Worm (Caenorhabditis elegans): Measurements from ENCODE around the gene bgal-2.

bgal-2 gene

ce11 chrX:6788965-6789573 lies 4.9 kb downstream of the bgal-2 start, which contains the start of gene sgca-1:
sgca-1 (minus strand) TSS chrX:6789548.
- TF ChIP-seq gmeb-1 (tag; optimal IDR thresholded peaks at IDR 0.05): peak; percentile 53
- no peak for TF ChIP-seq nhr-25 (tag; optimal IDR thresholded peaks at IDR 0.05)
- TF ChIP-seq unc-62 (GFP tag; optimal IDR thresholded peaks at IDR 0.05): no peak
- TF ChIP-seq nhr-11 (tag; optimal IDR thresholded peaks at IDR 0.05): no peak
- no peak for TF ChIP-seq aly-2 (tag; optimal IDR thresholded peaks at IDR 0.05)
- no peak for TF ChIP-seq ztf-11 (tag; optimal IDR thresholded peaks at IDR 0.05)
- TF ChIP-seq nhr-129 (tag; optimal IDR thresholded peaks at IDR 0.05): no peak
- no peak for TF ChIP-seq R02D3.7 (tag; optimal IDR thresholded peaks at IDR 0.05)
- TF ChIP-seq lsy-2 (tag; optimal IDR thresholded peaks at IDR 0.05): no peak
- no peak for TF ChIP-seq unc-39 (tag; optimal IDR thresholded peaks at IDR 0.05)
- TF ChIP-seq alr-1 (tag; optimal IDR thresholded peaks at IDR 0.05): no peak
- TF ChIP-seq peb-1 (tag; optimal IDR thresholded peaks at IDR 0.05): no peak
- TF ChIP-seq nhr-12 (tag; optimal IDR thresholded peaks at IDR 0.05): no peak
- peak in 1 of 2 experiments; percentile 1 for TF ChIP-seq mdl-1 (tag; optimal IDR thresholded peaks at IDR 0.05)
- no peak for TF ChIP-seq nhr-23 (tag; optimal IDR thresholded peaks at IDR 0.05)
- no peak for TF ChIP-seq dmd-4 (tag; optimal IDR thresholded peaks at IDR 0.05)
- no peak for TF ChIP-seq ztf-4 (tag; optimal IDR thresholded peaks at IDR 0.05)
- TF ChIP-seq mbf-1 (tag; optimal IDR thresholded peaks at IDR 0.05): no peak
- no peak for TF ChIP-seq ceh-82 (tag; optimal IDR thresholded peaks at IDR 0.05)
- no peak for TF ChIP-seq nhr-77 (tag; optimal IDR thresholded peaks at IDR 0.05)
- TF ChIP-seq sma-9 (GFP tag; optimal IDR thresholded peaks at IDR 0.05): peak; percentile 59
- TF ChIP-seq sma-9 (tag; optimal IDR thresholded peaks at IDR 0.05): no peak
- TF ChIP-seq lin-11 (tag; optimal IDR thresholded peaks at IDR 0.05): no peak
- TF ChIP-seq sem-4 (tag; optimal IDR thresholded peaks at IDR 0.05): no peak
- no peak for TF ChIP-seq ZK546.5 (tag; optimal IDR thresholded peaks at IDR 0.05)
- TF ChIP-seq unc-55 (GFP tag; optimal IDR thresholded peaks at IDR 0.05): no peak
- no peak for TF ChIP-seq nhr-237 (tag; optimal IDR thresholded peaks at IDR 0.05)
- TF ChIP-seq sma-3 (GFP tag; optimal IDR thresholded peaks at IDR 0.05): peak; percentile 7
- TF ChIP-seq F13H6.1 (tag; optimal IDR thresholded peaks at IDR 0.05): peak; percentile 26
- TF ChIP-seq nhr-10 (tag; optimal IDR thresholded peaks at IDR 0.05): no peak
- peak; percentile 34 for TF ChIP-seq crh-2 (tag; optimal IDR thresholded peaks at IDR 0.05)
- TF ChIP-seq skn-1 (tag; optimal IDR thresholded peaks at IDR 0.05): no peak
- TF ChIP-seq fos-1 (tag; optimal IDR thresholded peaks at IDR 0.05): peak; percentile 69
- TF ChIP-seq snpc-4 (tag; optimal IDR thresholded peaks at IDR 0.05): no peak
- TF ChIP-seq ceh-16 (tag; optimal IDR thresholded peaks at IDR 0.05): no peak
- no peak for TF ChIP-seq nhr-21 (tag; optimal IDR thresholded peaks at IDR 0.05)
- TF ChIP-seq mab-5 (tag; optimal IDR thresholded peaks at IDR 0.05): no peak
- TF ChIP-seq elt-3 (tag; optimal IDR thresholded peaks at IDR 0.05): no peak
- no peak for TF ChIP-seq nhr-6 (tag; optimal IDR thresholded peaks at IDR 0.05)
- no peak for TF ChIP-seq elt-1 (tag; optimal IDR thresholded peaks at IDR 0.05)
- TF ChIP-seq ztf-1 (GFP tag; conservative IDR thresholded peaks at IDR 0.05): no peak
- TF ChIP-seq lin-13 (GFP tag; optimal IDR thresholded peaks at IDR 0.05): no peak
- no peak for TF ChIP-seq Y55F3AM.14 (GFP tag; optimal IDR thresholded peaks at IDR 0.05)
- no peak for TF ChIP-seq lin-39 (tag; optimal IDR thresholded peaks at IDR 0.05)
- no peak for TF ChIP-seq blmp-1 (tag; optimal IDR thresholded peaks at IDR 0.05; ENCODE audit: insufficient read depth)
- TF ChIP-seq C34F6.9 (tag; optimal IDR thresholded peaks at IDR 0.05): no peak
- TF ChIP-seq egl-27 (tag; optimal IDR thresholded peaks at IDR 0.05): no peak
- TF ChIP-seq ama-1 (optimal IDR thresholded peaks at IDR 0.05): peak; percentile 1
- TF ChIP-seq zag-1 (tag; optimal IDR thresholded peaks at IDR 0.05): no peak
